Fruit fly (Drosophila melanogaster) whole organism, pupa: Measurements from ENCODE around the gene tll.

ENCODE experiments used
- CG10348 ChIP-seq: fragments of 200-800 bp; sonication (Bioruptor generic); IDR thresholded peaks from 2 replicates; pipeline ENCODE4 v1.3.6; 2022; ENCODE audit warnings: missing biosample characterization, missing genetic modification characterization
- CG15710 ChIP-seq: fragments of 200-800 bp; sonication (Bioruptor generic); optimal IDR thresholded peaks from 2 replicates; lab custom pipeline; 2018; ENCODE audit warnings: missing biosample characterization, mild to moderate bottlenecking, missing genetic modification characterization, moderate library complexity

DNA sequence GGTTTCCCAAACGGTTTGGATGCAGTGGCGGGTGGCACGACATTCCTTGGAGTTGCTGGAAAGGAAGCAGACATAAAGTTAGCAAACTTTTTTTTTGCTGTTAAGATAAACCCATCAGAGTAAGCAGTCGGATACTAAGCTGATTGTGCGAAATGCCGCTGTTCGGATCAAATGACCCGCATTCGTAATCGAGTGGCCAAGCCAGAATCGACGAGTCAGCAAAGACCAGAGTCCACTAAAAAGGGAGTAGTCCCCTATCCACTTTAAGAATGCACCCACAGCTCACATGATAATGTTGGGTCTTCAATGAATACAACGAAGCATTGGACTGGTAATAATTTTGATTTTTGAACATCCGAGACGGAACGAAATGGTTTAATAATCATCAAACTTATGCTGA lies 34.7 kb downstream of the tll start:
- no peak for TF ChIP-seq CG10348 (GFP tag; lab: Robert Waterston, UW)
- TF ChIP-seq CG15710 (tag; lab: Kevin White, UChicago): no peak
